Worm (Caenorhabditis elegans) whole organism, late embryonic: ENCODE results near the gene K09D9.3.

Source experiments
- C08G9.2 ChIP-seq: sonication (generic microtip); optimal IDR thresholded peaks from 2 replicates; lab custom pipeline; 2016; ENCODE audit warnings: mild to moderate bottlenecking, missing genetic modification characterization, moderate library complexity, missing compliant biosample characterization
- C38D4.7 ChIP-seq: fragments of 200-800 bp; sonication (Bioruptor generic); optimal IDR thresholded peaks from 2 replicates; lab custom pipeline; 2018; ENCODE audit warnings: mild to moderate bottlenecking, missing genetic modification characterization, moderate library complexity, missing compliant biosample characterization
- F13H6.1 ChIP-seq: sonication (generic microtip); optimal IDR thresholded peaks from 2 replicates; lab custom pipeline; 2016; ENCODE audit warnings: missing genetic modification characterization, missing compliant biosample characterization
- K09A11.1 ChIP-seq: sonication (generic microtip); optimal IDR thresholded peaks from 2 replicates; lab custom pipeline; 2017; ENCODE audit warnings: antibody characterized with exemption, mild to moderate bottlenecking, missing genetic modification characterization, missing compliant biosample characterization; ENCODE audit not compliant: insufficient read depth
- ceh-2 ChIP-seq: sonication (generic microtip); optimal IDR thresholded peaks from 2 replicates; lab custom pipeline; 2016; ENCODE audit warnings: missing genotype, missing genetic modification characterization, missing compliant biosample characterization
- ceh-24 ChIP-seq: sonication (generic microtip); optimal IDR thresholded peaks from 2 replicates; lab custom pipeline; 2016; ENCODE audit warnings: mild to moderate bottlenecking, missing genetic modification characterization, missing compliant biosample characterization
- ceh-31 ChIP-seq: sonication (generic microtip); optimal IDR thresholded peaks from 2 replicates; lab custom pipeline; 2016; ENCODE audit warnings: missing genetic modification characterization, missing compliant biosample characterization
- ceh-34 ChIP-seq: sonication (generic microtip); optimal IDR thresholded peaks from 2 replicates; lab custom pipeline; 2016; ENCODE audit warnings: mild to moderate bottlenecking, missing genetic modification characterization, missing compliant biosample characterization
- ceh-48 ChIP-seq: sonication (generic microtip); optimal IDR thresholded peaks from 2 replicates; lab custom pipeline; 2016; ENCODE audit warnings: missing genetic modification characterization, inconsistent platforms, missing compliant biosample characterization
- ceh-9 ChIP-seq: sonication (generic microtip); optimal IDR thresholded peaks from 2 replicates; lab custom pipeline; 2016; ENCODE audit warnings: mild to moderate bottlenecking, missing genetic modification characterization, inconsistent platforms, missing compliant biosample characterization
- che-1 ChIP-seq: sonication (generic microtip); optimal IDR thresholded peaks from 2 replicates; lab custom pipeline; 2016; ENCODE audit warnings: mild to moderate bottlenecking, missing genetic modification characterization, missing compliant biosample characterization
- dve-1 ChIP-seq: sonication (generic microtip); optimal IDR thresholded peaks from 2 replicates; lab custom pipeline; 2017; ENCODE audit warnings: antibody characterized with exemption, mild to moderate bottlenecking, missing genetic modification characterization, missing compliant biosample characterization
- elt-2 ChIP-seq: sonication (generic microtip); optimal IDR thresholded peaks from 2 replicates; lab custom pipeline; 2016; ENCODE audit warnings: missing genetic modification reagents, missing genetic modification characterization, missing compliant biosample characterization
- ets-4 ChIP-seq: sonication (generic microtip); optimal IDR thresholded peaks from 2 replicates; lab custom pipeline; 2016; ENCODE audit warnings: missing genetic modification characterization, missing compliant biosample characterization
- fax-1 ChIP-seq: sonication (generic microtip); optimal IDR thresholded peaks from 2 replicates; lab custom pipeline; 2016; ENCODE audit warnings: missing genotype, missing genetic modification characterization, missing compliant biosample characterization
- fkh-10 ChIP-seq: fragments of 150-350 bp; optimal IDR thresholded peaks from 2 replicates; lab custom pipeline; 2014; ENCODE audit warnings: missing biosample characterization, missing genetic modification reagents, missing genetic modification characterization
- fkh-6 ChIP-seq: sonication (generic microtip); optimal IDR thresholded peaks from 2 replicates; lab custom pipeline; 2016; ENCODE audit warnings: missing genetic modification characterization, missing compliant biosample characterization
- gmeb-2 ChIP-seq: sonication (generic microtip); optimal IDR thresholded peaks from 2 replicates; lab custom pipeline; 2016; ENCODE audit warnings: missing genetic modification characterization, inconsistent platforms, missing compliant biosample characterization
- hlh-6 ChIP-seq: sonication (generic microtip); optimal IDR thresholded peaks from 2 replicates; lab custom pipeline; 2016; ENCODE audit warnings: missing genotype, missing genetic modification characterization, missing compliant biosample characterization
- lim-6 ChIP-seq: sonication (generic microtip); optimal IDR thresholded peaks from 2 replicates; lab custom pipeline; 2016; ENCODE audit warnings: missing genetic modification characterization, missing compliant biosample characterization
- lin-11 ChIP-seq: fragments of 200-800 bp; sonication (Bioruptor generic); optimal IDR thresholded peaks from 2 replicates; lab custom pipeline; 2018; ENCODE audit warnings: mild to moderate bottlenecking, missing genetic modification characterization, missing compliant biosample characterization
- madf-2 ChIP-seq: sonication (generic microtip); optimal IDR thresholded peaks from 2 replicates; lab custom pipeline; 2017; ENCODE audit warnings: missing genetic modification characterization, missing compliant biosample characterization
- nfya-1 ChIP-seq: sonication (generic microtip); optimal IDR thresholded peaks from 2 replicates; lab custom pipeline; 2017; ENCODE audit warnings: missing genetic modification characterization, mild to moderate bottlenecking, missing compliant biosample characterization, antibody characterized with exemption, moderate library complexity
- nhr-11 ChIP-seq: fragments of 150-350 bp; optimal IDR thresholded peaks from 2 replicates; lab custom pipeline; 2014; ENCODE audit warnings: missing biosample characterization, missing genetic modification characterization
- npax-4 ChIP-seq: sonication (generic microtip); optimal IDR thresholded peaks from 2 replicates; lab custom pipeline; 2016; ENCODE audit warnings: missing genetic modification characterization, missing compliant biosample characterization
- pag-3 ChIP-seq: sonication (generic microtip); optimal IDR thresholded peaks from 2 replicates; lab custom pipeline; 2016; ENCODE audit warnings: missing compliant biosample characterization, missing genetic modification characterization, borderline replicate concordance
- pat-9 ChIP-seq: fragments of 200-800 bp; sonication (Bioruptor generic); optimal IDR thresholded peaks from 2 replicates; lab custom pipeline; 2018; ENCODE audit warnings: mild to moderate bottlenecking, missing genetic modification characterization, moderate library complexity, missing compliant biosample characterization
- pax-1 ChIP-seq: fragments of 150-350 bp; optimal IDR thresholded peaks from 2 replicates; lab custom pipeline; 2014; ENCODE audit warnings: missing biosample characterization, missing genetic modification characterization
- pha-2 ChIP-seq: sonication (generic microtip); optimal IDR thresholded peaks from 2 replicates; lab custom pipeline; 2017; ENCODE audit warnings: mild to moderate bottlenecking, missing genetic modification characterization, missing compliant biosample characterization
- pha-4 ChIP-seq: fragments of 150-350 bp; optimal IDR thresholded peaks from 2 replicates; lab custom pipeline; 2018; ENCODE audit warnings: missing biosample characterization, missing genetic modification reagents, missing genetic modification characterization
- pqm-1 ChIP-seq: sonication (generic microtip); optimal IDR thresholded peaks from 2 replicates; lab custom pipeline; 2016; ENCODE audit warnings: missing genetic modification characterization, missing compliant biosample characterization
- sox-2 ChIP-seq: fragments of 200-800 bp; sonication (Bioruptor generic); IDR thresholded peaks from 2 replicates; pipeline ENCODE4 v1.3.6; 2022; ENCODE audit warnings: missing genetic modification reagents, missing genetic modification characterization, missing compliant biosample characterization
- sox-4 ChIP-seq: sonication (generic microtip); optimal IDR thresholded peaks from 2 replicates; lab custom pipeline; 2017; ENCODE audit warnings: mild to moderate bottlenecking, missing genetic modification characterization, inconsistent platforms, missing compliant biosample characterization
- syd-9 ChIP-seq: sonication (generic microtip); optimal IDR thresholded peaks from 2 replicates; lab custom pipeline; 2016; ENCODE audit warnings: mild to moderate bottlenecking, missing genetic modification characterization, moderate library complexity, missing compliant biosample characterization
- tbx-2 ChIP-seq: sonication (generic microtip); optimal IDR thresholded peaks from 2 replicates; lab custom pipeline; 2016; ENCODE audit warnings: missing genetic modification characterization, missing compliant biosample characterization
- ttx-3 ChIP-seq: sonication (generic microtip); optimal IDR thresholded peaks from 2 replicates; lab custom pipeline; 2016; ENCODE audit warnings: missing genetic modification reagents, missing genetic modification characterization, missing compliant biosample characterization
- unc-3 ChIP-seq, 2 experiments: fragments of 200-800 bp in 1 of 2; sonication (Bioruptor generic) in 1 of 2; sonication (generic microtip) in 1 of 2; conservative IDR thresholded peaks in 1 of 2; optimal IDR thresholded peaks in 1 of 2; 2 replicates each; pipeline versions ENCODE4 v1.3.6 to Lab custom; 2016 to 2022; ENCODE audit warnings: missing compliant biosample characterization in 2 of 2, missing genetic modification characterization in 2 of 2, missing genetic modification reagents in 1 of 2
- unc-55 ChIP-seq: sonication (generic microtip); optimal IDR thresholded peaks from 2 replicates; lab custom pipeline; 2017; ENCODE audit warnings: missing biosample characterization, missing genetic modification reagents, missing genetic modification characterization
- unc-86 ChIP-seq: sonication (generic microtip); optimal IDR thresholded peaks from 2 replicates; lab custom pipeline; 2016; ENCODE audit warnings: missing genetic modification characterization, missing compliant biosample characterization
- zip-5 ChIP-seq: sonication (generic microtip); optimal IDR thresholded peaks from 2 replicates; lab custom pipeline; 2016; ENCODE audit warnings: missing genetic modification characterization, missing compliant biosample characterization

The K09D9.3 gene

DNA sequence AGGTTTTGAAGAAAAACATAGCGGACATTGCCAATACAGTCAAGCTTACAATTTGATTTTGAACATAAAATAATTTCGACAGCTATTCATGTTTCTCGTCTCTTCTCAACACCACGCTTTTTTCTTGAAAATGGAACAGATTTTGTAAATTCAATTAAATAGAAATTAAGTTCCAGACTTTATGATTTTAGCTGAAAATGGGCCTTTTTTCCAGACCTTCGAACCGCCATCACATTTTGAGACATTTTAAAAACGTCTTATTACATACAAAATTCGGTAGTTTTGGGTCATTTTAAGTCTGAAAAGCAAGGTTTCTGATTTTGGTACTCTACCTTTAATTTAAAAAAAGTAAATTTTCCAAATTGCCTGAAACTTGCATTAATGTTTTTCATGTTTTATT lies 18.8 kb downstream of the K09D9.3 start, which contains the start of gene C49G7.12:
C49G7.12 (plus strand) TSS at position 301 of the 400 bp plus-strand sequence.
- TF ChIP-seq ceh-2 (tag; lab: Kevin White, UChicago) (no peak), K09A11.1 (tag; lab: Kevin White, UChicago) (no peak), pax-1 (tag; lab: Kevin White, UChicago) (no peak), ets-4 (tag; lab: Kevin White, UChicago) (no peak), gmeb-2 (tag; lab: Kevin White, UChicago) (no peak), dve-1 (no peak), pqm-1 (tag; lab: Kevin White, UChicago) (no peak), C38D4.7 (GFP tag; lab: Kevin White, UChicago) (no peak), ttx-3 (tag; lab: Kevin White, UChicago) (no peak), zip-5 (tag; lab: Kevin White, UChicago) (no peak), fkh-6 (no peak), F13H6.1 (tag; lab: Kevin White, UChicago) (no peak), fax-1 (tag; lab: Kevin White, UChicago) (no peak), elt-2 (no peak), C08G9.2 (tag; lab: Kevin White, UChicago) (no peak), madf-2 (tag; lab: Kevin White, UChicago) (no peak), unc-3 (GFP tag; conservative IDR thresholded peaks at IDR 0.05; lab: Robert Waterston, UW) (no peak), unc-3 (tag; optimal IDR thresholded peaks at IDR 0.05; lab: Kevin White, UChicago) (no peak), nfya-1 (tag; lab: Kevin White, UChicago) (no peak), pag-3 (no peak)

ce11 chrV:4038557-4038956 lies 19.3 kb downstream of the K09D9.3 start:
- no peak for TF ChIP-seq che-1
- no peak for TF ChIP-seq pha-4 (tag; lab: Kevin White, UChicago)
- no peak for TF ChIP-seq lin-11 (tag; lab: Kevin White, UChicago)
- no peak for TF ChIP-seq nfya-1 (tag; lab: Kevin White, UChicago)
- no peak for TF ChIP-seq ets-4 (tag; lab: Kevin White, UChicago)
- no peak for TF ChIP-seq fkh-10 (GFP tag; lab: Kevin White, UChicago)
- TF ChIP-seq fax-1 (tag; lab: Kevin White, UChicago): no peak
- no peak for TF ChIP-seq ceh-9 (tag; lab: Kevin White, UChicago)
- no peak for TF ChIP-seq dve-1
- no peak for TF ChIP-seq sox-2 (GFP tag; lab: Robert Waterston, UW)
- TF ChIP-seq unc-55 (GFP tag; lab: Kevin White, UChicago): no peak
- TF ChIP-seq ceh-34 (tag; lab: Kevin White, UChicago): no peak
- no peak for TF ChIP-seq ceh-2 (tag; lab: Kevin White, UChicago)
- no peak for TF ChIP-seq lim-6 (tag; lab: Kevin White, UChicago)
- no peak for TF ChIP-seq ceh-24 (tag; lab: Kevin White, UChicago)
- no peak for TF ChIP-seq tbx-2 (tag; lab: Kevin White, UChicago)
- TF ChIP-seq nhr-11: no peak
- no peak for TF ChIP-seq pha-2 (tag; lab: Kevin White, UChicago)

- TF ChIP-seq unc-86: no peak
- TF ChIP-seq fax-1 (tag; lab: Kevin White, UChicago): no peak
- no peak for TF ChIP-seq ttx-3 (tag; lab: Kevin White, UChicago)
- no peak for TF ChIP-seq ceh-31 (tag; lab: Kevin White, UChicago)
- no peak for TF ChIP-seq sox-4 (tag; lab: Kevin White, UChicago)
- no peak for TF ChIP-seq ceh-48 (tag; lab: Kevin White, UChicago)
- no peak for TF ChIP-seq syd-9
- no peak for TF ChIP-seq hlh-6
- no peak for TF ChIP-seq pat-9 (tag; lab: Kevin White, UChicago)
- TF ChIP-seq npax-4 (tag; lab: Kevin White, UChicago): no peak
- TF ChIP-seq zip-5 (tag; lab: Kevin White, UChicago): no peak
Measured at ce11 chrV:4041853-4042424, 22.7 kb downstream of the K09D9.3 start, which contains the start of the genes C49G7.10 and irg-2. Gene C49G7.10 (minus strand): TSS chrV:4042021. Gene irg-2 (plus strand): TSS chrV:4042181.
